Worm (Caenorhabditis elegans) whole organism, young adult: ENCODE measurements around the gene cnt-2.

ENCODE experiments used
- bed-1 ChIP-seq: fragments of 200-800 bp; sonication (Bioruptor generic); IDR thresholded peaks from 2 replicates; pipeline ENCODE4 v1.3.6; 2022; ENCODE audit warnings: missing genetic modification reagents, missing genetic modification characterization, missing compliant biosample characterization
- cebp-1 ChIP-seq, 2 experiments: fragments of 200-800 bp in 1 of 2; sonication (Bioruptor generic) in 1 of 2; sonication (generic microtip) in 1 of 2; IDR thresholded peaks in 1 of 2; optimal IDR thresholded peaks in 1 of 2; 2 replicates each; pipeline versions ENCODE4 v1.3.6 to Lab custom; 2017 to 2022; ENCODE audit warnings: missing compliant biosample characterization in 2 of 2, missing genetic modification characterization in 2 of 2, mild to moderate bottlenecking in 1 of 2, missing genetic modification reagents in 1 of 2, moderate library complexity in 1 of 2
- dox-1 ChIP-seq: fragments of 200-800 bp; sonication (Bioruptor generic); IDR thresholded peaks from 2 replicates; pipeline ENCODE4 v1.3.6; 2022; ENCODE audit warnings: missing genetic modification reagents, missing genetic modification characterization, missing compliant biosample characterization
- hmg-20 ChIP-seq: fragments of 200-800 bp; sonication (Bioruptor generic); IDR thresholded peaks from 2 replicates; pipeline ENCODE4 v1.3.6; 2022; ENCODE audit warnings: missing genetic modification reagents, missing genetic modification characterization, missing compliant biosample characterization
- nfya-1 ChIP-seq: sonication (generic microtip); optimal IDR thresholded peaks from 2 replicates; lab custom pipeline; 2017; ENCODE audit warnings: antibody characterized with exemption, missing compliant biosample characterization, missing genetic modification characterization, borderline replicate concordance; ENCODE audit not compliant: insufficient read depth
- nhr-179 ChIP-seq: sonication (generic microtip); optimal IDR thresholded peaks from 2 replicates; lab custom pipeline; 2016; ENCODE audit warnings: mild to moderate bottlenecking, missing genetic modification characterization, missing compliant biosample characterization
- nhr-27 ChIP-seq: fragments of 200-800 bp; sonication (Bioruptor generic); optimal IDR thresholded peaks from 2 replicates; lab custom pipeline; 2018; ENCODE audit warnings: mild to moderate bottlenecking, missing genetic modification characterization, moderate library complexity, missing compliant biosample characterization
- rec-8 ChIP-seq, 2 experiments: sonication (generic microtip); optimal IDR thresholded peaks; 2 replicates each; lab custom pipeline; 2016; ENCODE audit warnings: mild to moderate bottlenecking in 2 of 2, missing genetic modification characterization in 2 of 2, missing genetic modification reagents in 2 of 2, missing genotype in 2 of 2, missing biosample characterization in 1 of 2, missing compliant biosample characterization in 1 of 2, moderate library complexity in 1 of 2
- snpc-1.3 ChIP-seq: sonication (generic microtip); optimal IDR thresholded peaks from 2 replicates; lab custom pipeline; 2017; ENCODE audit warnings: missing genetic modification characterization, mild to moderate bottlenecking, missing compliant biosample characterization, antibody characterized with exemption, moderate library complexity, missing genotype, missing genetic modification reagents; ENCODE audit not compliant: insufficient read depth
- ztf-3 ChIP-seq: fragments of 200-800 bp; sonication (Bioruptor generic); optimal IDR thresholded peaks from 2 replicates; lab custom pipeline; 2018; ENCODE audit warnings: mild to moderate bottlenecking, missing genetic modification characterization, missing compliant biosample characterization

DNA sequence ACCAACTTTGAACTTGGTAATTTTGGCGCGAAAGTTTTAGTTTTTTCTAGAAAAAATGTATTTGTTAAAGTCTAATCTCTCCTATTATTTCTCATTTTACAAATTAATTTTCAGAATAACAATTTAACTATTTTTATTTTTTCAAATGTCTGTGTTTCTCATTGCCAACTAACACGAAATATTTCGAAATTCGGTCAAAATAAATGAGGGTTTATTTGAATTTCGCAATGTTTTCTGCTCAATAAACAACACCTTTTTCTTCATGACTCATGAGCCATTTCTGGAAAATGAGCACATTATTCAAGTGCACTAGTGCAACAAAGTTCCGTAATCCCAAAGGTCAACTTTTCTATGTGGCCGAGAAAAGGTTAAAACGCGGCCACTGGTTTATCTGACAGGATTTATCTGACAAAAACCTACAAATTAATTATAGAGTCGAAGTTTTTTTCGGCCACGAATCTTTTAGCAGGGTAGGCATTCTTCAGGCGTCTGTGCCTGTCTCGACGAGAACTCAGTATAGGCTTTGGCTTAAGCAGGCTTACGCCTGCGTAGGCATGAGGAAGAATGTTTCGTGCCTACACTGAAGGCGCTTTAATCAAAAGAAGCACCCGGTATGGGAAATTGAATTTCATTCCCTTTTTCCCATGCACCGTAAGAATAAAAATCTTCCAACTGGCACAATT, 16.3 kb upstream of the cnt-2 start, which contains the start of gene Y39A1A.27:
- TF ChIP-seq cebp-1 (GFP tag; IDR thresholded peaks at IDR 0.05; lab: Robert Waterston, UW) (no peak), cebp-1 (tag; optimal IDR thresholded peaks at IDR 0.05; lab: Kevin White, UChicago) (peak; percentile 87), ztf-3 (GFP tag; lab: Kevin White, UChicago) (no peak), nhr-27 (tag; lab: Kevin White, UChicago) (no peak), hmg-20 (GFP tag; lab: Robert Waterston, UW) (no peak), nfya-1 (tag; lab: Kevin White, UChicago) (no peak), nhr-179 (tag; lab: Kevin White, UChicago) (no peak), dox-1 (GFP tag; lab: Robert Waterston, UW) (no peak), snpc-1.3 (no peak), rec-8 (tag; optimal IDR thresholded peaks at IDR 0.05; lab: Kevin White, UChicago) (no peak), bed-1 (no peak)
